Fruit fly (Drosophila melanogaster) whole organism, embryonic: ENCODE measurements around the gene CG15728.

Source experiments
- Adf1 ChIP-seq: fragments of 200-800 bp; sonication (Bioruptor generic); IDR thresholded peaks from 2 replicates; pipeline ENCODE4 v1.3.6; 2022; ENCODE audit warnings: missing biosample characterization, missing genetic modification characterization
- Awh ChIP-seq: fragments of 200-800 bp; sonication (Bioruptor generic); IDR thresholded peaks from 2 replicates; pipeline ENCODE4, ENCODE4 v1.3.6; 2022; ENCODE audit warnings: missing biosample characterization, missing genetic modification characterization
- C15 ChIP-seq: fragments of 200-800 bp; sonication (Bioruptor generic); IDR thresholded peaks from 3 replicates; pipeline ENCODE4 v1.3.6; 2022; ENCODE audit warnings: missing biosample characterization, missing genetic modification characterization
- CG15011 ChIP-seq: fragments of 200-800 bp; sonication (Bioruptor generic); optimal IDR thresholded peaks from 3 replicates; lab custom pipeline; 2018; ENCODE audit warnings: missing biosample characterization, mild to moderate bottlenecking, missing genetic modification characterization
- CG18599 ChIP-seq: fragments of 200-800 bp; sonication (Bioruptor generic); optimal IDR thresholded peaks from 3 replicates; lab custom pipeline; 2017; ENCODE audit warnings: missing biosample characterization, missing genetic modification characterization, mild to moderate bottlenecking, moderate library complexity, missing genetic modification reagents
- H2.0 ChIP-seq: fragments of 200-800 bp; sonication (Bioruptor generic); IDR thresholded peaks from 2 replicates; pipeline ENCODE4 v1.3.6; 2022; ENCODE audit warnings: missing biosample characterization, missing genetic modification characterization
- Ravus ChIP-seq: fragments of 200-800 bp; sonication (Bioruptor generic); IDR thresholded peaks from 2 replicates; pipeline ENCODE4 v1.3.6; 2022; ENCODE audit warnings: missing biosample characterization, missing genetic modification characterization
- Xrp1 ChIP-seq: fragments of 200-800 bp; sonication (Bioruptor generic); IDR thresholded peaks from 2 replicates; pipeline ENCODE4 v1.3.6; 2022; ENCODE audit warnings: missing biosample characterization, missing genetic modification characterization
- fd64A ChIP-seq: fragments of 200-800 bp; sonication (Bioruptor generic); optimal IDR thresholded peaks from 3 replicates; lab custom pipeline; 2018; ENCODE audit warnings: missing biosample characterization, mild to moderate bottlenecking, missing genetic modification characterization
- gsb-n ChIP-seq: fragments of 200-800 bp; sonication (Bioruptor generic); optimal IDR thresholded peaks from 3 replicates; lab custom pipeline; 2018; ENCODE audit warnings: missing biosample characterization, mild to moderate bottlenecking, missing genetic modification characterization
- maf-S ChIP-seq: fragments of 200-800 bp; sonication (Bioruptor generic); optimal IDR thresholded peaks from 2 replicates; lab custom pipeline; 2016; ENCODE audit warnings: missing biosample characterization, missing genetic modification characterization
- pum ChIP-seq: fragments of 200-800 bp; sonication (Bioruptor generic); optimal IDR thresholded peaks from 2 replicates; lab custom pipeline; 2016; ENCODE audit warnings: missing biosample characterization, missing genetic modification characterization

dm6 chrX:12672317-12673172 is 48.5 kb downstream of the CG15728 start:
- TF ChIP-seq Xrp1 (GFP tag; lab: Robert Waterston, UW) = no peak
- no peak for TF ChIP-seq fd64A
- no peak for TF ChIP-seq maf-S (GFP tag; lab: Kevin White, UChicago)
- TF ChIP-seq CG18599 = peak; percentile 37
- TF ChIP-seq gsb-n (tag; lab: Kevin White, UChicago) = no peak
- TF ChIP-seq C15 (GFP tag; lab: Robert Waterston, UW) = no peak
- TF ChIP-seq Awh (GFP tag; lab: Robert Waterston, UW) = no peak
- no peak for TF ChIP-seq Ravus
- TF ChIP-seq pum = no peak
- TF ChIP-seq Adf1 (GFP tag; lab: Robert Waterston, UW) = peak; percentile 17; the same call in 1 of the 2 replicates
- peak; percentile 5 for TF ChIP-seq CG15011 (GFP tag; lab: Kevin White, UChicago)
- no peak for TF ChIP-seq H2.0 (GFP tag; lab: Robert Waterston, UW)
